Fruit fly (Drosophila melanogaster): Measurements from ENCODE around the gene btl.
A peak's percentile ranks its signal among the peaks of the same experiment; 100 is the strongest.

btl gene

dm6 chr3L:14036867-14037313, 38.7 kb upstream of the btl start, which contains the start of gene Hsp110 (continued):
- TF ChIP-seq vnd (GFP tag; IDR thresholded peaks at IDR 0.05; ENCODE audit: partially characterized antibody) (peak; percentile 99), ken (GFP tag; IDR thresholded peaks at IDR 0.05) (no peak), dysf (GFP tag; IDR thresholded peaks at IDR 0.05) (no peak; the same call in 2 of the 3 replicates), stwl (tag; optimal IDR thresholded peaks at IDR 0.05) (peak; percentile 46), Nf-YA (GFP tag; IDR thresholded peaks at IDR 0.05) (no peak), kah (GFP tag; optimal IDR thresholded peaks at IDR 0.05) (no peak), insv (GFP tag; optimal IDR thresholded peaks at IDR 0.05) (peak in 1 of 2 experiments; percentile 84), Jarid2 (GFP tag; optimal IDR thresholded peaks at IDR 0.05) (no peak), CG6791 (GFP tag; IDR thresholded peaks at IDR 0.05; ENCODE audit: partially characterized antibody) (peak; percentile 100), gro (GFP tag; optimal IDR thresholded peaks at IDR 0.05) (peak; percentile 58), corto (GFP tag; optimal IDR thresholded peaks at IDR 0.05) (peak; percentile 23), cg (GFP tag; optimal IDR thresholded peaks at IDR 0.05) (no peak), B-H2 (GFP tag; optimal IDR thresholded peaks at IDR 0.05) (peak; percentile 45), lov (optimal IDR thresholded peaks at IDR 0.05) (no peak), lov (GFP tag; IDR thresholded peaks at IDR 0.05) (no peak), CG8924 (tag; optimal IDR thresholded peaks at IDR 0.05) (peak; percentile 22), HLH3B (GFP tag; IDR thresholded peaks at IDR 0.05) (no peak), nerfin-1 (tag; optimal IDR thresholded peaks at IDR 0.05) (peak; percentile 42), CG4360 (GFP tag; IDR thresholded peaks at IDR 0.05) (no peak), CG33557 (GFP tag; optimal IDR thresholded peaks at IDR 0.05) (no peak), bsh (GFP tag; optimal IDR thresholded peaks at IDR 0.05) (peak in 1 of 2 experiments; percentile 4), Hand (GFP tag; optimal IDR thresholded peaks at IDR 0.05) (peak; percentile 16), unc-4 (GFP tag; IDR thresholded peaks at IDR 0.05; ENCODE audit: partially characterized antibody) (peak; percentile 99), CG30020 (tag; optimal IDR thresholded peaks at IDR 0.05) (peak; percentile 32), fd102C (GFP tag; optimal IDR thresholded peaks at IDR 0.05) (no peak), tin (GFP tag; optimal IDR thresholded peaks at IDR 0.05) (peak; percentile 21), CG10274 (GFP tag; optimal IDR thresholded peaks at IDR 0.05) (no peak), ato (GFP tag; IDR thresholded peaks at IDR 0.05; ENCODE audit: partially characterized antibody) (peak; percentile 99), ash1 (GFP tag; optimal IDR thresholded peaks at IDR 0.05) (no peak), CG17361 (GFP tag; IDR thresholded peaks at IDR 0.05) (peak; percentile 26; the same call in 1 of the 3 replicates), GATAe (GFP tag; conservative IDR thresholded peaks at IDR 0.05) (peak; percentile 52; the same call in 1 of the 2 replicates), MESR4 (GFP tag; optimal IDR thresholded peaks at IDR 0.05) (peak; percentile 45), mld (GFP tag; IDR thresholded peaks at IDR 0.05; ENCODE audit: partially characterized antibody) (peak; percentile 99), nom (GFP tag; optimal IDR thresholded peaks at IDR 0.05) (peak; percentile 66), cwo (GFP tag; optimal IDR thresholded peaks at IDR 0.05) (peak; percentile 93), da (GFP tag; optimal IDR thresholded peaks at IDR 0.05) (no peak), ac (GFP tag; optimal IDR thresholded peaks at IDR 0.05) (no peak), tll (GFP tag; optimal IDR thresholded peaks at IDR 0.05) (no peak), CG8765 (GFP tag; IDR thresholded peaks at IDR 0.05) (no peak), CG3726 (GFP tag; IDR thresholded peaks at IDR 0.05) (no peak), pros (GFP tag; optimal IDR thresholded peaks at IDR 0.05) (no peak), CG4820 (GFP tag; optimal IDR thresholded peaks at IDR 0.05) (no peak), CG7987 (GFP tag; optimal IDR thresholded peaks at IDR 0.05) (peak; percentile 47), CG3838 (GFP tag; optimal IDR thresholded peaks at IDR 0.05) (no peak), Rfx (GFP tag; IDR thresholded peaks at IDR 0.05) (peak; percentile 55), CG3995 (GFP tag; optimal IDR thresholded peaks at IDR 0.05) (peak; percentile 3), zen2 (GFP tag; IDR thresholded peaks at IDR 0.05; ENCODE audit: partially characterized antibody) (peak; percentile 99), chm (GFP tag; IDR thresholded peaks at IDR 0.05) (no peak), hkb (optimal IDR thresholded peaks at IDR 0.05) (no peak), hkb (GFP tag; IDR thresholded peaks at IDR 0.05) (peak; percentile 19; the same call in 1 of the 2 replicates)
